Worm (Caenorhabditis elegans) whole organism, mixed stage, embryonic: ENCODE data around the gene cpg-19.
A peak's percentile ranks its signal among the peaks of the same experiment; 100 is the strongest.

Experiments used
- M03D4.4 ChIP-seq: sonication (generic microtip); optimal IDR thresholded peaks from 2 replicates; lab custom pipeline; 2017; ENCODE audit warnings: mild to moderate bottlenecking, missing genetic modification characterization, missing compliant biosample characterization
- bed-3 ChIP-seq: fragments of 200-800 bp; sonication (Bioruptor generic); optimal IDR thresholded peaks from 3 replicates; lab custom pipeline; 2018; ENCODE audit warnings: mild to moderate bottlenecking, missing genetic modification characterization, moderate library complexity, missing compliant biosample characterization
- blmp-1 ChIP-seq: fragments of 150-350 bp; optimal IDR thresholded peaks from 2 replicates; lab custom pipeline; 2014; ENCODE audit warnings: missing biosample characterization, missing genetic modification characterization
- ceh-39 ChIP-seq: fragments of 150-350 bp; optimal IDR thresholded peaks from 2 replicates; lab custom pipeline; 2014; ENCODE audit warnings: missing biosample characterization, missing genetic modification characterization
- ceh-83 ChIP-seq: fragments of 200-800 bp; sonication (Bioruptor generic); optimal IDR thresholded peaks from 2 replicates; lab custom pipeline; 2018; ENCODE audit warnings: mild to moderate bottlenecking, missing genetic modification characterization, missing compliant biosample characterization
- ces-1 ChIP-seq: fragments of 150-350 bp; optimal IDR thresholded peaks from 2 replicates; lab custom pipeline; 2014; ENCODE audit warnings: missing biosample characterization, missing genetic modification reagents, missing genetic modification characterization
- drap-1 ChIP-seq: fragments of 200-800 bp; sonication (Bioruptor generic); optimal IDR thresholded peaks from 3 replicates; lab custom pipeline; 2018; ENCODE audit warnings: mild to moderate bottlenecking, missing genetic modification characterization, missing compliant biosample characterization
- elt-1 ChIP-seq: sonication (generic microtip); optimal IDR thresholded peaks from 2 replicates; lab custom pipeline; 2017; ENCODE audit warnings: missing genetic modification characterization, mild to moderate bottlenecking, missing compliant biosample characterization, antibody characterized with exemption, moderate library complexity, borderline replicate concordance; ENCODE audit not compliant: insufficient read depth
- elt-3 ChIP-seq: fragments of 150-350 bp; optimal IDR thresholded peaks from 2 replicates; lab custom pipeline; 2014; ENCODE audit warnings: missing biosample characterization, missing genetic modification characterization
- flh-1 ChIP-seq: fragments of 200-800 bp; sonication (Bioruptor generic); optimal IDR thresholded peaks from 2 replicates; lab custom pipeline; 2018; ENCODE audit warnings: mild to moderate bottlenecking, missing genetic modification characterization, moderate library complexity, missing compliant biosample characterization
- hlh-1 ChIP-seq: fragments of 150-350 bp; optimal IDR thresholded peaks from 2 replicates; lab custom pipeline; 2014; ENCODE audit warnings: missing biosample characterization, missing genetic modification reagents, missing genetic modification characterization
- lin-13 ChIP-seq: fragments of 150-350 bp; optimal IDR thresholded peaks from 2 replicates; lab custom pipeline; 2014; ENCODE audit warnings: missing biosample characterization, missing genetic modification characterization
- lin-32 ChIP-seq: fragments of 200-800 bp; sonication (Bioruptor generic); optimal IDR thresholded peaks from 2 replicates; lab custom pipeline; 2018; ENCODE audit warnings: mild to moderate bottlenecking, missing genetic modification characterization, missing compliant biosample characterization
- lsy-2 ChIP-seq: fragments of 150-350 bp; optimal IDR thresholded peaks from 2 replicates; lab custom pipeline; 2014; ENCODE audit warnings: missing biosample characterization, missing genetic modification characterization
- mab-5 ChIP-seq: fragments of 150-350 bp; optimal IDR thresholded peaks from 2 replicates; lab custom pipeline; 2014; ENCODE audit warnings: missing biosample characterization, missing genetic modification characterization
- mls-2 ChIP-seq: sonication (generic microtip); optimal IDR thresholded peaks from 2 replicates; lab custom pipeline; 2016; ENCODE audit warnings: mild to moderate bottlenecking, missing genetic modification characterization, moderate library complexity, missing compliant biosample characterization
- nhr-12 ChIP-seq: fragments of 150-350 bp; optimal IDR thresholded peaks from 2 replicates; lab custom pipeline; 2014; ENCODE audit warnings: missing biosample characterization, missing genetic modification characterization
- nhr-2 ChIP-seq: fragments of 150-350 bp; optimal IDR thresholded peaks from 2 replicates; lab custom pipeline; 2014; ENCODE audit warnings: missing biosample characterization, missing genetic modification characterization
- nhr-237 ChIP-seq: fragments of 150-350 bp; optimal IDR thresholded peaks from 2 replicates; lab custom pipeline; 2014; ENCODE audit warnings: missing biosample characterization, missing genetic modification characterization
- nhr-76 ChIP-seq: sonication (generic microtip); optimal IDR thresholded peaks from 2 replicates; lab custom pipeline; 2017; ENCODE audit warnings: missing biosample characterization, missing genetic modification characterization
- sem-2 ChIP-seq: fragments of 200-800 bp; sonication (Bioruptor generic); optimal IDR thresholded peaks from 2 replicates; lab custom pipeline; 2018; ENCODE audit warnings: mild to moderate bottlenecking, missing genetic modification characterization, missing compliant biosample characterization
- snpc-4 ChIP-seq: fragments of 150-350 bp; optimal IDR thresholded peaks from 2 replicates; lab custom pipeline; 2014; ENCODE audit warnings: missing biosample characterization, missing genetic modification characterization
- sptf-1 ChIP-seq: sonication (generic microtip); optimal IDR thresholded peaks from 2 replicates; lab custom pipeline; 2017; ENCODE audit warnings: mild to moderate bottlenecking, missing genetic modification characterization, moderate library complexity, missing compliant biosample characterization
- tbx-8 ChIP-seq: fragments of 200-800 bp; sonication (Bioruptor generic); optimal IDR thresholded peaks from 2 replicates; lab custom pipeline; 2018; ENCODE audit warnings: mild to moderate bottlenecking, missing genetic modification characterization, moderate library complexity, missing compliant biosample characterization
- unc-120 ChIP-seq: sonication (generic microtip); optimal IDR thresholded peaks from 2 replicates; lab custom pipeline; 2017; ENCODE audit warnings: missing genetic modification characterization, missing compliant biosample characterization; ENCODE audit not compliant: poor library complexity, severe bottlenecking
- unc-39 ChIP-seq: fragments of 150-350 bp; optimal IDR thresholded peaks from 2 replicates; lab custom pipeline; 2014; ENCODE audit warnings: missing biosample characterization, missing genetic modification characterization
- zip-8 ChIP-seq: fragments of 150-350 bp; optimal IDR thresholded peaks from 2 replicates; lab custom pipeline; 2014; ENCODE audit warnings: missing biosample characterization, missing genetic modification characterization
- ztf-11 ChIP-seq: fragments of 150-350 bp; optimal IDR thresholded peaks from 2 replicates; lab custom pipeline; 2014; ENCODE audit warnings: missing biosample characterization, missing genetic modification characterization

The cpg-19 gene

ce11 chrX:16613266-16613665 lies 8.3 kb upstream of the cpg-19 start, which contains the start of gene ain-1:
Gene ain-1, plus strand, starts transcription at chrX:16613451.
- no peak for TF ChIP-seq nhr-237 (tag; lab: Kevin White, UChicago)
- no peak for TF ChIP-seq bed-3 (GFP tag; lab: Kevin White, UChicago)
- no peak for TF ChIP-seq lin-32 (GFP tag; lab: Kevin White, UChicago)
- no peak for TF ChIP-seq ceh-39
- no peak for TF ChIP-seq unc-39
- TF ChIP-seq snpc-4 (tag; lab: Kevin White, UChicago): no peak
- no peak for TF ChIP-seq sptf-1 (tag; lab: Kevin White, UChicago)
- TF ChIP-seq blmp-1 (tag; lab: Kevin White, UChicago): no peak
- no peak for TF ChIP-seq zip-8
- no peak for TF ChIP-seq tbx-8 (GFP tag; lab: Kevin White, UChicago)
- TF ChIP-seq drap-1 (GFP tag; lab: Kevin White, UChicago): no peak
- TF ChIP-seq, all 35 proteins: peak for 0

ce11 chrX:16614094-16614493 lies 7.5 kb upstream of the cpg-19 start:
- TF ChIP-seq tbx-8 (GFP tag; lab: Kevin White, UChicago): no peak
- no peak for TF ChIP-seq lin-13 (tag; lab: Kevin White, UChicago)
- no peak for TF ChIP-seq elt-1
- no peak for TF ChIP-seq nhr-12 (tag; lab: Kevin White, UChicago)
- no peak for TF ChIP-seq sptf-1 (tag; lab: Kevin White, UChicago)
- TF ChIP-seq, all 35 proteins: peak for 0

- TF ChIP-seq mab-5 (tag; lab: Kevin White, UChicago): no peak
- peak; percentile 29 for TF ChIP-seq ceh-83
These were observed 4.0 kb upstream of the cpg-19 start for ce11 chrX:16617427-16618128.

ce11 chrX:16618129-16618525 lies 3.5 kb upstream of the cpg-19 start:
- TF ChIP-seq elt-3 (no peak), nhr-12 (tag; lab: Kevin White, UChicago) (no peak)

- peak; percentile 91 for TF ChIP-seq zip-8
- no peak for TF ChIP-seq bed-3 (GFP tag; lab: Kevin White, UChicago)
These were observed 2.9 kb upstream of the cpg-19 start for ce11 chrX:16618727-16619126.

ce11 chrX:16619158-16619557 lies 2.4 kb upstream of the cpg-19 start:
- TF ChIP-seq hlh-1 (no peak), nhr-2 (tag; lab: Kevin White, UChicago) (no peak), lin-13 (tag; lab: Kevin White, UChicago) (no peak), mls-2 (tag; lab: Kevin White, UChicago) (no peak)

- TF ChIP-seq mls-2 (tag; lab: Kevin White, UChicago): no peak
- TF ChIP-seq M03D4.4 (tag; lab: Kevin White, UChicago): no peak
- TF ChIP-seq nhr-2 (tag; lab: Kevin White, UChicago): no peak
- no peak for TF ChIP-seq nhr-76 (tag; lab: Kevin White, UChicago)
- no peak for TF ChIP-seq sem-2
- TF ChIP-seq lin-13 (tag; lab: Kevin White, UChicago): no peak
- TF ChIP-seq lsy-2 (tag; lab: Kevin White, UChicago): no peak
- no peak for TF ChIP-seq hlh-1
- no peak for TF ChIP-seq nhr-12 (tag; lab: Kevin White, UChicago)
- no peak for TF ChIP-seq flh-1
- no peak for TF ChIP-seq drap-1 (GFP tag; lab: Kevin White, UChicago)
- no peak for TF ChIP-seq bed-3 (GFP tag; lab: Kevin White, UChicago)
- TF ChIP-seq ztf-11 (tag; lab: Kevin White, UChicago): no peak
- no peak for TF ChIP-seq ces-1
- TF ChIP-seq unc-120 (tag; lab: Kevin White, UChicago): no peak
These were observed 1.7 kb downstream of the cpg-19 start for ce11 chrX:16623269-16623668.
